Fruit fly (Drosophila melanogaster) whole organism, embryonic: Measurements from ENCODE around the gene pyx.

ENCODE experiments used
- B-H2 ChIP-seq: fragments of 200-800 bp; sonication (Bioruptor generic); optimal IDR thresholded peaks from 2 replicates; lab custom pipeline; 2018; ENCODE audit warnings: missing biosample characterization, mild to moderate bottlenecking, missing genetic modification characterization
- CG10209 ChIP-seq: fragments of 200-800 bp; sonication (Bioruptor generic); optimal IDR thresholded peaks from 3 replicates; lab custom pipeline; 2017; ENCODE audit warnings: missing biosample characterization, mild to moderate bottlenecking, missing genetic modification characterization, missing genetic modification reagents
- CG10267 ChIP-seq: fragments of 200-800 bp; sonication (Bioruptor generic); optimal IDR thresholded peaks from 2 replicates; lab custom pipeline; 2018; ENCODE audit warnings: missing biosample characterization, mild to moderate bottlenecking, missing genetic modification characterization, moderate library complexity
- CG10321 ChIP-seq: fragments of 200-800 bp; sonication (Bioruptor generic); IDR thresholded peaks from 2 replicates; pipeline ENCODE4 v1.3.6; 2022; ENCODE audit warnings: missing biosample characterization, missing genetic modification characterization
- CG10654 ChIP-seq: fragments of 200-800 bp; sonication (Bioruptor generic); optimal IDR thresholded peaks from 2 replicates; lab custom pipeline; 2016; ENCODE audit warnings: missing biosample characterization, missing genetic modification characterization
- CG11560 ChIP-seq: fragments of 200-800 bp; sonication (Bioruptor generic); IDR thresholded peaks from 3 replicates; pipeline ENCODE4 v1.3.6; 2022; ENCODE audit warnings: missing biosample characterization, missing genetic modification characterization
- CG14050 ChIP-seq: fragments of 200-800 bp; sonication (Bioruptor generic); IDR thresholded peaks from 3 replicates; pipeline ENCODE4 v1.3.6; 2022; ENCODE audit warnings: missing biosample characterization, missing genetic modification characterization
- CG15601 ChIP-seq: fragments of 200-800 bp; sonication (Bioruptor generic); optimal IDR thresholded peaks from 3 replicates; lab custom pipeline; 2019; ENCODE audit warnings: missing biosample characterization, mild to moderate bottlenecking, missing genetic modification characterization, moderate library complexity
- CG1647 ChIP-seq: fragments of 200-800 bp; sonication (Bioruptor generic); optimal IDR thresholded peaks from 3 replicates; lab custom pipeline; 2016; ENCODE audit warnings: missing biosample characterization, missing genetic modification characterization
- CG16779 ChIP-seq: fragments of 200-800 bp; sonication (Bioruptor generic); IDR thresholded peaks from 2 replicates; pipeline ENCODE4 v1.3.6; 2022; ENCODE audit warnings: missing biosample characterization, missing genetic modification characterization
- CG16863 ChIP-seq: fragments of 200-800 bp; sonication (Bioruptor generic); optimal IDR thresholded peaks from 3 replicates; lab custom pipeline; 2016; ENCODE audit warnings: missing biosample characterization, missing genetic modification characterization
- CG17912 ChIP-seq: fragments of 200-800 bp; sonication (Bioruptor generic); optimal IDR thresholded peaks from 2 replicates; lab custom pipeline; 2018; ENCODE audit warnings: missing biosample characterization, mild to moderate bottlenecking, missing genetic modification characterization
- CG18476 ChIP-seq: fragments of 200-800 bp; sonication (Bioruptor generic); optimal IDR thresholded peaks from 2 replicates; lab custom pipeline; 2016; ENCODE audit warnings: missing biosample characterization, mild to moderate bottlenecking, missing genetic modification characterization
- CG18599 ChIP-seq: fragments of 200-800 bp; sonication (Bioruptor generic); optimal IDR thresholded peaks from 3 replicates; lab custom pipeline; 2017; ENCODE audit warnings: missing biosample characterization, missing genetic modification characterization, mild to moderate bottlenecking, moderate library complexity, missing genetic modification reagents
- CG18764 ChIP-seq: fragments of 200-800 bp; sonication (Bioruptor generic); optimal IDR thresholded peaks from 3 replicates; lab custom pipeline; 2016; ENCODE audit warnings: missing biosample characterization, missing genetic modification characterization
- CG3281 ChIP-seq: fragments of 200-800 bp; sonication (Bioruptor generic); optimal IDR thresholded peaks from 3 replicates; lab custom pipeline; 2017; ENCODE audit warnings: missing biosample characterization, mild to moderate bottlenecking, missing genetic modification characterization
- CG42726 ChIP-seq: fragments of 200-800 bp; sonication (Bioruptor generic); IDR thresholded peaks from 2 replicates; pipeline ENCODE4 v1.3.6; 2022; ENCODE audit warnings: missing biosample characterization, missing genetic modification characterization; ENCODE audit not compliant: partially characterized antibody
- CG43689 ChIP-seq: fragments of 200-800 bp; sonication (Bioruptor generic); IDR thresholded peaks from 2 replicates; pipeline ENCODE4 v1.3.6; 2022; ENCODE audit warnings: missing biosample characterization, missing genetic modification characterization
- CG6654 ChIP-seq: fragments of 200-800 bp; sonication (Bioruptor generic); optimal IDR thresholded peaks from 2 replicates; lab custom pipeline; 2017; ENCODE audit warnings: missing biosample characterization, mild to moderate bottlenecking, missing genetic modification characterization
- CG6813 ChIP-seq: fragments of 200-800 bp; sonication (Bioruptor generic); optimal IDR thresholded peaks from 2 replicates; lab custom pipeline; 2017; ENCODE audit warnings: missing biosample characterization, missing genetic modification characterization, mild to moderate bottlenecking, moderate library complexity, missing genetic modification reagents
- CG7556 ChIP-seq: fragments of 200-800 bp; sonication (Bioruptor generic); optimal IDR thresholded peaks from 2 replicates; lab custom pipeline; 2017; ENCODE audit warnings: missing biosample characterization, mild to moderate bottlenecking, missing genetic modification characterization
- CG7963 ChIP-seq: fragments of 200-800 bp; sonication (Bioruptor generic); IDR thresholded peaks from 3 replicates; pipeline ENCODE4 v1.3.6; 2022; ENCODE audit warnings: missing biosample characterization, missing genetic modification characterization; ENCODE audit not compliant: partially characterized antibody
- CG8281 ChIP-seq: fragments of 200-800 bp; sonication (Bioruptor generic); optimal IDR thresholded peaks from 2 replicates; lab custom pipeline; 2018; ENCODE audit warnings: missing biosample characterization, mild to moderate bottlenecking, missing genetic modification characterization, moderate library complexity
- CG8388 ChIP-seq: fragments of 200-800 bp; sonication (Bioruptor generic); optimal IDR thresholded peaks from 2 replicates; lab custom pipeline; 2019; ENCODE audit warnings: missing biosample characterization, mild to moderate bottlenecking, missing genetic modification characterization, moderate library complexity
- CHES-1-like ChIP-seq: fragments of 200-800 bp; sonication (Bioruptor generic); optimal IDR thresholded peaks from 2 replicates; lab custom pipeline; 2016; ENCODE audit warnings: missing biosample characterization, missing genetic modification characterization
- CoRest ChIP-seq: fragments of 200-800 bp; sonication (Bioruptor generic); optimal IDR thresholded peaks from 3 replicates; lab custom pipeline; 2018; ENCODE audit warnings: missing biosample characterization, mild to moderate bottlenecking, missing genetic modification characterization, moderate library complexity
- Ets97D ChIP-seq: fragments of 200-800 bp; sonication (Bioruptor generic); optimal IDR thresholded peaks from 3 replicates; lab custom pipeline; 2016; ENCODE audit warnings: missing biosample characterization, missing genetic modification characterization
- Fer1 ChIP-seq: fragments of 200-800 bp; sonication (Bioruptor generic); optimal IDR thresholded peaks from 2 replicates; lab custom pipeline; 2017; ENCODE audit warnings: missing biosample characterization, mild to moderate bottlenecking, missing genetic modification characterization
- GATAe ChIP-seq: fragments of 200-800 bp; sonication (Bioruptor generic); conservative IDR thresholded peaks from 2 replicates; pipeline ENCODE4 v1.3.6; 2022; ENCODE audit warnings: missing biosample characterization, missing genetic modification characterization
- Optix ChIP-seq: fragments of 200-800 bp; sonication (Bioruptor generic); IDR thresholded peaks from 3 replicates; pipeline ENCODE4 v1.3.6; 2022; ENCODE audit warnings: missing biosample characterization, missing genetic modification characterization
- Spps ChIP-seq: fragments of 200-800 bp; sonication (Bioruptor generic); optimal IDR thresholded peaks from 2 replicates; lab custom pipeline; 2018; ENCODE audit warnings: missing biosample characterization, mild to moderate bottlenecking, missing genetic modification characterization
- Ssrp ChIP-seq: fragments of 200-800 bp; sonication (Bioruptor generic); optimal IDR thresholded peaks from 2 replicates; lab custom pipeline; 2018; ENCODE audit warnings: missing biosample characterization, mild to moderate bottlenecking, missing genetic modification characterization, moderate library complexity
- Taf1 ChIP-seq: fragments of 200-800 bp; sonication (Bioruptor generic); IDR thresholded peaks from 2 replicates; pipeline ENCODE4 v1.3.6; 2022; ENCODE audit warnings: missing biosample characterization, missing genetic modification characterization
- Usf ChIP-seq: fragments of 200-800 bp; sonication (Bioruptor generic); optimal IDR thresholded peaks from 2 replicates; lab custom pipeline; 2017; ENCODE audit warnings: missing genotype, missing biosample characterization, missing genetic modification characterization
- ash1 ChIP-seq: fragments of 200-800 bp; sonication (Bioruptor generic); optimal IDR thresholded peaks from 2 replicates; lab custom pipeline; 2018; ENCODE audit warnings: missing biosample characterization, mild to moderate bottlenecking, missing genetic modification characterization
- chm ChIP-seq: fragments of 200-800 bp; sonication (Bioruptor generic); IDR thresholded peaks from 2 replicates; pipeline ENCODE4 v1.3.6; 2022; ENCODE audit warnings: missing biosample characterization, missing genetic modification characterization
- corto ChIP-seq: fragments of 200-800 bp; sonication (Bioruptor generic); optimal IDR thresholded peaks from 2 replicates; lab custom pipeline; 2016; ENCODE audit warnings: missing biosample characterization, mild to moderate bottlenecking, missing genetic modification characterization, moderate library complexity
- fd102C ChIP-seq: fragments of 200-800 bp; sonication (Bioruptor generic); optimal IDR thresholded peaks from 2 replicates; lab custom pipeline; 2018; ENCODE audit warnings: missing biosample characterization, mild to moderate bottlenecking, missing genetic modification characterization, moderate library complexity
- gfzf ChIP-seq: fragments of 200-800 bp; sonication (Bioruptor generic); optimal IDR thresholded peaks from 2 replicates; lab custom pipeline; 2016; ENCODE audit warnings: missing biosample characterization, mild to moderate bottlenecking, missing genetic modification characterization, moderate library complexity
- grau ChIP-seq: fragments of 200-800 bp; optimal IDR thresholded peaks from 3 replicates; lab custom pipeline; 2019; ENCODE audit warnings: missing biosample characterization, mild to moderate bottlenecking, missing genetic modification characterization, moderate library complexity
- grn ChIP-seq: fragments of 200-800 bp; sonication (Bioruptor generic); optimal IDR thresholded peaks from 3 replicates; lab custom pipeline; 2017; ENCODE audit warnings: missing biosample characterization, missing genetic modification characterization
- h ChIP-seq: fragments of >200 bp; optimal IDR thresholded peaks from 2 replicates; lab custom pipeline; 2017
- hth ChIP-seq: fragments of >200 bp; optimal IDR thresholded peaks from 2 replicates; lab custom pipeline; 2017; ENCODE audit warnings: inconsistent platforms
- kah ChIP-seq: fragments of 200-800 bp; sonication (Bioruptor generic); optimal IDR thresholded peaks from 2 replicates; lab custom pipeline; 2018; ENCODE audit warnings: missing biosample characterization, mild to moderate bottlenecking, missing genetic modification characterization
- nerfin-1 ChIP-seq: fragments of 200-800 bp; sonication (Bioruptor generic); optimal IDR thresholded peaks from 3 replicates; lab custom pipeline; 2019; ENCODE audit warnings: missing biosample characterization, mild to moderate bottlenecking, missing genetic modification characterization, moderate library complexity
- pfk ChIP-seq: fragments of 200-800 bp; sonication (Bioruptor generic); optimal IDR thresholded peaks from 2 replicates; lab custom pipeline; 2018; ENCODE audit warnings: missing biosample characterization, mild to moderate bottlenecking, missing genetic modification characterization, moderate library complexity
- sc ChIP-seq, 3 experiments: fragments of >200 bp in 2 of 3; fragments of 200-800 bp in 1 of 3; sonication (Bioruptor generic) in 1 of 3; optimal IDR thresholded peaks; 2 replicates in 2 of 3; 3 replicates in 1 of 3; lab custom pipeline; 2017; ENCODE audit warnings: mild to moderate bottlenecking in 1 of 3, missing biosample characterization in 1 of 3, missing genetic modification characterization in 1 of 3, missing genetic modification reagents in 1 of 3
- scrt ChIP-seq: fragments of 200-800 bp; sonication (Bioruptor generic); optimal IDR thresholded peaks from 2 replicates; lab custom pipeline; 2018; ENCODE audit warnings: missing biosample characterization, mild to moderate bottlenecking, missing genetic modification characterization, moderate library complexity
- z ChIP-seq: fragments of 200-800 bp; sonication (Bioruptor generic); IDR thresholded peaks from 3 replicates; pipeline ENCODE4 v1.3.6; 2022; ENCODE audit warnings: missing biosample characterization, missing genetic modification characterization

The pyx gene

dm6 chr3L:264378-265151, 41.7 kb upstream of the pyx start, which contains the start of the genes Tudor-SN and mRpL17 (continued):
- TF ChIP-seq CG7556 = peak; percentile 34
- TF ChIP-seq CoRest = peak; percentile 60
- peak; percentile 41 for TF ChIP-seq B-H2 (GFP tag; lab: Kevin White, UChicago)
- peak; percentile 42 for TF ChIP-seq Ets97D
- TF ChIP-seq CG16779 (GFP tag; lab: Robert Waterston, UW) = 0 out of 2 replicates have a peak, but pooled peaks have one; percentile 33
- TF ChIP-seq CG18764 (GFP tag; lab: Kevin White, UChicago) = no peak
- TF ChIP-seq scrt (GFP tag; lab: Kevin White, UChicago) = peak; percentile 11
- no peak for TF ChIP-seq Usf (GFP tag; lab: Kevin White, UChicago)
- peak; percentile 31 for TF ChIP-seq CG3281 (GFP tag; lab: Kevin White, UChicago)
- peak; percentile 9 for TF ChIP-seq CG8388 (GFP tag; lab: Kevin White, UChicago)
- TF ChIP-seq CG18599 = peak; percentile 44
- TF ChIP-seq CG43689 (GFP tag; lab: Robert Waterston, UW) = no peak
- TF ChIP-seq fd102C (GFP tag; lab: Kevin White, UChicago) = no peak
- TF ChIP-seq h (lab: Kevin White, UChicago) = no peak
- no peak for TF ChIP-seq CHES-1-like (GFP tag; lab: Kevin White, UChicago)
- TF ChIP-seq CG6813 (GFP tag; lab: Kevin White, UChicago) = no peak
- no peak for TF ChIP-seq CG18476 (GFP tag; lab: Kevin White, UChicago)
- peak; percentile 37 for TF ChIP-seq nerfin-1
- no peak for TF ChIP-seq CG11560 (tag; lab: Robert Waterston, UW)
- peak; percentile 70 for TF ChIP-seq corto (GFP tag; lab: Kevin White, UChicago)
- peak; percentile 15 for TF ChIP-seq CG10654 (GFP tag; lab: Kevin White, UChicago)
- no peak for TF ChIP-seq CG1647 (GFP tag; lab: Kevin White, UChicago)
- TF ChIP-seq CG10209 (GFP tag; lab: Kevin White, UChicago) = peak; percentile 39
- no peak for TF ChIP-seq grn (GFP tag; lab: Kevin White, UChicago)
- no peak for TF ChIP-seq sc (optimal IDR thresholded peaks at IDR 0.05; lab: Kevin White, UChicago)
- peak; percentile 15 for TF ChIP-seq sc (GFP tag; optimal IDR thresholded peaks at IDR 0.05; lab: Kevin White, UChicago)
- peak; percentile 95 for TF ChIP-seq CG7963
- no peak for TF ChIP-seq CG14050
- TF ChIP-seq Spps (tag; lab: Kevin White, UChicago) = no peak
- no peak for TF ChIP-seq GATAe (GFP tag; lab: Robert Waterston, UW)
- peak; percentile 25 for TF ChIP-seq CG15601 (tag; lab: Kevin White, UChicago)
- TF ChIP-seq CG8281 (tag; lab: Kevin White, UChicago) = no peak
- no peak for TF ChIP-seq CG6654 (GFP tag; lab: Kevin White, UChicago)
- TF ChIP-seq z (GFP tag; lab: Robert Waterston, UW) = no peak
- TF ChIP-seq CG42726 (GFP tag; lab: Robert Waterston, UW) = peak; percentile 98
- TF ChIP-seq ash1 (GFP tag; lab: Kevin White, UChicago) = no peak
- TF ChIP-seq hth (lab: Kevin White, UChicago) = no peak
- TF ChIP-seq CG16863 (GFP tag; lab: Kevin White, UChicago) = peak; percentile 5
- TF ChIP-seq grau = peak; percentile 46
- TF ChIP-seq Ssrp (tag; lab: Kevin White, UChicago) = peak; percentile 8
- TF ChIP-seq Optix (GFP tag; lab: Robert Waterston, UW) = no peak
- no peak for TF ChIP-seq chm (GFP tag; lab: Robert Waterston, UW)
- no peak for TF ChIP-seq Taf1 (GFP tag; lab: Robert Waterston, UW)
- no peak for TF ChIP-seq Fer1
- TF ChIP-seq CG10267 (tag; lab: Kevin White, UChicago) = peak; percentile 74
- no peak for TF ChIP-seq gfzf (GFP tag; lab: Kevin White, UChicago)
- no peak for TF ChIP-seq CG10321 (GFP tag; lab: Robert Waterston, UW)
- no peak for TF ChIP-seq kah (GFP tag; lab: Kevin White, UChicago)
- TF ChIP-seq pfk (GFP tag; lab: Kevin White, UChicago) = no peak
- no peak for TF ChIP-seq CG17912 (GFP tag; lab: Kevin White, UChicago)
